Worm (Caenorhabditis elegans) whole organism, L4 larva: ENCODE data around the gene W06D11.1.

Experiments used
- ces-1 ChIP-seq: fragments of 150-350 bp; sonication (generic microtip); optimal IDR thresholded peaks from 4 replicates; lab custom pipeline; 2014; ENCODE audit warnings: missing biosample characterization, missing genetic modification reagents, missing genetic modification characterization
- dmd-6 ChIP-seq: fragments of 200-800 bp; sonication (Bioruptor generic); IDR thresholded peaks from 2 replicates; pipeline ENCODE4 v1.3.6; 2022; ENCODE audit warnings: missing genetic modification reagents, missing genetic modification characterization, missing compliant biosample characterization
- hlh-30 ChIP-seq: sonication (generic microtip); optimal IDR thresholded peaks from 2 replicates; lab custom pipeline; 2017; ENCODE audit warnings: antibody characterized with exemption, mild to moderate bottlenecking, missing genetic modification characterization, missing compliant biosample characterization; ENCODE audit not compliant: insufficient read depth
- lin-13 ChIP-seq: fragments of 150-350 bp; optimal IDR thresholded peaks from 2 replicates; lab custom pipeline; 2014; ENCODE audit warnings: missing biosample characterization, missing genetic modification reagents, missing genetic modification characterization
- nhr-77 ChIP-seq: fragments of 150-350 bp; optimal IDR thresholded peaks from 2 replicates; lab custom pipeline; 2014; ENCODE audit warnings: missing biosample characterization, missing genetic modification characterization
- set-16 ChIP-seq: fragments of 200-800 bp; sonication (Bioruptor generic); IDR thresholded peaks from 2 replicates; pipeline ENCODE4 v1.3.6; 2022; ENCODE audit warnings: missing genetic modification reagents, missing genetic modification characterization, missing compliant biosample characterization
- zip-2 ChIP-seq: fragments of 150-350 bp; optimal IDR thresholded peaks from 2 replicates; lab custom pipeline; 2014; ENCODE audit warnings: missing biosample characterization, missing genetic modification characterization

ce11 chrX:12252189-12252588 is 42.2 kb upstream of the W06D11.1 start:
- TF ChIP-seq lin-13 (GFP tag; lab: Kevin White, UChicago) (no peak), set-16 (no peak), hlh-30 (tag; lab: Kevin White, UChicago) (no peak), ces-1 (no peak), zip-2 (no peak), dmd-6 (GFP tag; lab: Robert Waterston, UW) (no peak), nhr-77 (tag; lab: Kevin White, UChicago) (no peak)
